Worm (Caenorhabditis elegans) whole organism, L2 larva: ENCODE data around the gene tsen-2.
A peak's percentile ranks its signal among the peaks of the same experiment; 100 is the strongest.

Experiments used
- C34F6.9 ChIP-seq: fragments of 150-350 bp; optimal IDR thresholded peaks from 2 replicates; lab custom pipeline; 2014; ENCODE audit warnings: missing biosample characterization, missing genetic modification characterization
- F13H6.1 ChIP-seq: sonication (generic microtip); optimal IDR thresholded peaks from 2 replicates; lab custom pipeline; 2016; ENCODE audit warnings: missing genetic modification characterization, missing compliant biosample characterization
- R02D3.7 ChIP-seq: fragments of 150-350 bp; optimal IDR thresholded peaks from 2 replicates; lab custom pipeline; 2014; ENCODE audit warnings: missing biosample characterization, missing genetic modification characterization
- Y55F3AM.14 ChIP-seq: fragments of 200-800 bp; sonication (Bioruptor generic); optimal IDR thresholded peaks from 2 replicates; lab custom pipeline; 2018; ENCODE audit warnings: mild to moderate bottlenecking, missing genetic modification characterization, missing compliant biosample characterization
- ZK546.5 ChIP-seq: sonication (generic microtip); optimal IDR thresholded peaks from 2 replicates; lab custom pipeline; 2017; ENCODE audit warnings: missing biosample characterization, missing genetic modification characterization
- alr-1 ChIP-seq: fragments of 150-350 bp; optimal IDR thresholded peaks from 2 replicates; lab custom pipeline; 2014; ENCODE audit warnings: missing biosample characterization, missing genetic modification characterization
- aly-2 ChIP-seq: fragments of 150-350 bp; optimal IDR thresholded peaks from 2 replicates; lab custom pipeline; 2014; ENCODE audit warnings: missing biosample characterization, missing genetic modification characterization
- ama-1 ChIP-seq: fragments of 150-350 bp; optimal IDR thresholded peaks from 2 replicates; lab custom pipeline; 2018; ENCODE audit warnings: inconsistent platforms
- blmp-1 ChIP-seq: sonication (generic microtip); optimal IDR thresholded peaks from 2 replicates; lab custom pipeline; 2017; ENCODE audit warnings: missing genetic modification characterization, mild to moderate bottlenecking, missing compliant biosample characterization, antibody characterized with exemption, moderate library complexity; ENCODE audit not compliant: insufficient read depth
- ceh-16 ChIP-seq: fragments of 150-350 bp; optimal IDR thresholded peaks from 2 replicates; lab custom pipeline; 2014; ENCODE audit warnings: missing biosample characterization, missing genetic modification characterization
- dmd-4 ChIP-seq: sonication (generic microtip); optimal IDR thresholded peaks from 2 replicates; lab custom pipeline; 2017; ENCODE audit warnings: missing biosample characterization, missing genetic modification characterization
- egl-27 ChIP-seq: sonication (generic microtip); optimal IDR thresholded peaks from 3 replicates; lab custom pipeline; 2017; ENCODE audit warnings: missing biosample characterization, missing genetic modification reagents, missing genetic modification characterization
- elt-1 ChIP-seq: fragments of 150-350 bp; optimal IDR thresholded peaks from 2 replicates; lab custom pipeline; 2014; ENCODE audit warnings: missing biosample characterization, missing genetic modification characterization
- elt-3 ChIP-seq: sonication (generic microtip); optimal IDR thresholded peaks from 2 replicates; lab custom pipeline; 2017; ENCODE audit warnings: missing biosample characterization, missing genetic modification characterization
- fos-1 ChIP-seq: fragments of 150-350 bp; optimal IDR thresholded peaks from 2 replicates; lab custom pipeline; 2014; ENCODE audit warnings: missing biosample characterization, missing genetic modification characterization
- gmeb-1 ChIP-seq: fragments of 150-350 bp; optimal IDR thresholded peaks from 2 replicates; lab custom pipeline; 2014; ENCODE audit warnings: missing biosample characterization, missing genetic modification characterization
- lin-11 ChIP-seq: fragments of 150-350 bp; sonication (generic microtip); optimal IDR thresholded peaks from 2 replicates; lab custom pipeline; 2014; ENCODE audit warnings: missing biosample characterization, missing genetic modification characterization, inconsistent platforms, mixed read lengths
- lin-39 ChIP-seq: fragments of 150-350 bp; optimal IDR thresholded peaks from 2 replicates; lab custom pipeline; 2014; ENCODE audit warnings: missing biosample characterization, missing genetic modification reagents, missing genetic modification characterization
- lsy-2 ChIP-seq, 2 experiments: fragments of 150-350 bp in 1 of 2; sonication (generic microtip) in 1 of 2; optimal IDR thresholded peaks; 2 replicates each; lab custom pipeline; 2014 to 2017; ENCODE audit warnings: missing biosample characterization in 2 of 2, missing genetic modification characterization in 2 of 2
- mab-5 ChIP-seq: fragments of 150-350 bp; optimal IDR thresholded peaks from 2 replicates; lab custom pipeline; 2014; ENCODE audit warnings: missing biosample characterization, missing genetic modification characterization
- mbf-1 ChIP-seq: sonication (generic microtip); optimal IDR thresholded peaks from 2 replicates; lab custom pipeline; 2017; ENCODE audit warnings: missing biosample characterization, missing genetic modification characterization
- mdl-1 ChIP-seq, 2 experiments: fragments of 150-350 bp in 1 of 2; sonication (generic microtip) in 1 of 2; optimal IDR thresholded peaks; 2 replicates each; lab custom pipeline; 2017; ENCODE audit warnings: missing biosample characterization in 2 of 2, missing genetic modification characterization in 2 of 2
- nhr-11 ChIP-seq: fragments of 150-350 bp; optimal IDR thresholded peaks from 2 replicates; lab custom pipeline; 2014; ENCODE audit warnings: missing biosample characterization, missing genetic modification characterization
- nhr-12 ChIP-seq: fragments of 150-350 bp; optimal IDR thresholded peaks from 2 replicates; lab custom pipeline; 2014; ENCODE audit warnings: missing biosample characterization, missing genetic modification characterization
- nhr-129 ChIP-seq: fragments of 150-350 bp; optimal IDR thresholded peaks from 2 replicates; lab custom pipeline; 2014; ENCODE audit warnings: missing biosample characterization, missing genetic modification characterization
- nhr-21 ChIP-seq: fragments of 150-350 bp; optimal IDR thresholded peaks from 2 replicates; lab custom pipeline; 2014; ENCODE audit warnings: missing biosample characterization, missing genetic modification characterization
- nhr-23 ChIP-seq: fragments of 150-350 bp; optimal IDR thresholded peaks from 2 replicates; lab custom pipeline; 2014; ENCODE audit warnings: missing biosample characterization, missing genetic modification reagents, missing genetic modification characterization
- nhr-237 ChIP-seq: fragments of 150-350 bp; optimal IDR thresholded peaks from 2 replicates; lab custom pipeline; 2014; ENCODE audit warnings: missing biosample characterization, missing genetic modification characterization
- nhr-25 ChIP-seq: fragments of 150-350 bp; sonication (generic microtip); optimal IDR thresholded peaks from 3 replicates; lab custom pipeline; 2014; ENCODE audit warnings: missing biosample characterization, missing genetic modification characterization
- nhr-6 ChIP-seq: fragments of 150-350 bp; optimal IDR thresholded peaks from 2 replicates; lab custom pipeline; 2014; ENCODE audit warnings: missing biosample characterization, missing genetic modification characterization
- nhr-77 ChIP-seq: fragments of 150-350 bp; optimal IDR thresholded peaks from 2 replicates; lab custom pipeline; 2014; ENCODE audit warnings: missing biosample characterization, missing genetic modification characterization
- peb-1 ChIP-seq: fragments of 150-350 bp; optimal IDR thresholded peaks from 2 replicates; lab custom pipeline; 2014; ENCODE audit warnings: missing biosample characterization, missing genetic modification characterization
- sem-4 ChIP-seq: fragments of 150-350 bp; optimal IDR thresholded peaks from 2 replicates; lab custom pipeline; 2014; ENCODE audit warnings: missing biosample characterization, missing genetic modification reagents, missing genetic modification characterization
- skn-1 ChIP-seq: sonication (generic microtip); optimal IDR thresholded peaks from 2 replicates; lab custom pipeline; 2017; ENCODE audit warnings: missing biosample characterization, missing genetic modification characterization
- sma-3 ChIP-seq: sonication (generic microtip); optimal IDR thresholded peaks from 2 replicates; lab custom pipeline; 2016; ENCODE audit warnings: missing genetic modification reagents, missing genetic modification characterization, missing compliant biosample characterization
- sma-9 ChIP-seq, 2 experiments: fragments of 150-350 bp in 1 of 2; sonication (generic microtip) in 1 of 2; optimal IDR thresholded peaks; 2 replicates each; lab custom pipeline; 2014 to 2016; ENCODE audit warnings: missing genetic modification characterization in 2 of 2, mild to moderate bottlenecking in 1 of 2, missing biosample characterization in 1 of 2, missing compliant biosample characterization in 1 of 2, missing genetic modification reagents in 1 of 2, moderate library complexity in 1 of 2
- snpc-4 ChIP-seq: fragments of 150-350 bp; optimal IDR thresholded peaks from 2 replicates; lab custom pipeline; 2014; ENCODE audit warnings: missing biosample characterization, missing genetic modification characterization
- unc-39 ChIP-seq: fragments of 150-350 bp; optimal IDR thresholded peaks from 2 replicates; lab custom pipeline; 2014; ENCODE audit warnings: missing biosample characterization, missing genetic modification characterization
- unc-55 ChIP-seq: fragments of 150-350 bp; sonication (generic microtip); optimal IDR thresholded peaks from 3 replicates; lab custom pipeline; 2014; ENCODE audit warnings: missing biosample characterization, missing genetic modification reagents, missing genetic modification characterization
- unc-62 ChIP-seq: fragments of 150-350 bp; optimal IDR thresholded peaks from 2 replicates; lab custom pipeline; 2014; ENCODE audit warnings: missing biosample characterization, missing genetic modification reagents, missing genetic modification characterization
- zag-1 ChIP-seq: fragments of 150-350 bp; optimal IDR thresholded peaks from 2 replicates; lab custom pipeline; 2014; ENCODE audit warnings: missing biosample characterization, missing genetic modification characterization
- ztf-1 ChIP-seq: fragments of 200-800 bp; sonication (Bioruptor generic); conservative IDR thresholded peaks from 2 replicates; pipeline ENCODE4 v1.3.6; 2022; ENCODE audit warnings: missing genetic modification characterization, missing compliant biosample characterization
- ztf-11 ChIP-seq: sonication (generic microtip); optimal IDR thresholded peaks from 2 replicates; lab custom pipeline; 2017; ENCODE audit warnings: missing biosample characterization, missing genetic modification characterization
- ztf-4 ChIP-seq: fragments of 150-350 bp; optimal IDR thresholded peaks from 2 replicates; lab custom pipeline; 2014; ENCODE audit warnings: missing biosample characterization, missing genetic modification characterization

The tsen-2 gene

DNA sequence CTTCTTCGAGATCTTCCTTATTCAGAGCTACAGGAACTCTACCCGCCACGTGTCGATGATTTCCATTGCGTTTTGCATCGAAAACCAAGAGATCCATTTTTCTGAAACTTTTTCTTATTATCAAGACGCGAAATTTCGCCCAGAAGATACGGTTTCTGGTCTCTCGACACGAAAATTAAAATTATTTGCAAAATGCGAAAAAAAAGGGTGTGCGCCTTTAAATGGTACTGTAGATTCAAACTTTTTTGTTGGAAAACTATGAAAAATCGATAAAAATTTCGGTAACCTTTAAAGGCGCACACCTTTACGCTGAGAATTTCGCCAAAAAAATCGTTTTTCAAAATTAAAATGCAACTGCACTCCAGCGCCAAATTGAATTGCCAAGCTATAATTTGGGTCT, at the start of gene tsen-2:
Gene tsen-2, minus strand, starts transcription at position 101 of the 400 bp plus-strand sequence.
- TF ChIP-seq unc-55 (GFP tag; lab: Kevin White, UChicago) (no peak), nhr-129 (tag; lab: Kevin White, UChicago) (no peak), lin-11 (tag; lab: Kevin White, UChicago) (no peak), elt-1 (tag; lab: Kevin White, UChicago) (no peak), alr-1 (no peak), snpc-4 (tag; lab: Kevin White, UChicago) (no peak), Y55F3AM.14 (GFP tag; lab: Kevin White, UChicago) (no peak), nhr-21 (tag; lab: Kevin White, UChicago) (no peak), nhr-23 (no peak), mbf-1 (no peak), nhr-6 (tag; lab: Kevin White, UChicago) (no peak)

DNA sequence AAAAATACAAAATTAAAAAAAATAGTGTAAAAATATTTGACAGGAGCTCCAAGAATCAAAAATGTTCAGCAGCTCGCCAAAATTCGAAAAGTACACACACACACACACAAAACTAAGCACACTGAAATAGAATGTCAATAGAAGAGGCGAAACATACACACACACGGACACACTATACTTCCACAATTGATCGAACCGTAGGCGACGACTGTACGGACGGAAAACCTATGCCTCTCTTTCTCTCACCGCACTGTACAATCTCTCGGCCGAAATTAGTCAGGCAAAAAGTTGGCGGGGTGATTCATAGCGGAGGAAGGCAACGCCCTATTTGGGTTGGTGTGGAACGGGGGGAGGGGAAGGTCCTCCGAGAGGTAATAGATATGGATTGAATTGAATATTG, 49.5 kb upstream of the tsen-2 start:
- peak; percentile 52 for TF ChIP-seq nhr-129 (tag; lab: Kevin White, UChicago)
- no peak for TF ChIP-seq C34F6.9
- TF ChIP-seq fos-1: peak; percentile 97
- no peak for TF ChIP-seq ama-1 (lab: Kevin White, UChicago)

DNA sequence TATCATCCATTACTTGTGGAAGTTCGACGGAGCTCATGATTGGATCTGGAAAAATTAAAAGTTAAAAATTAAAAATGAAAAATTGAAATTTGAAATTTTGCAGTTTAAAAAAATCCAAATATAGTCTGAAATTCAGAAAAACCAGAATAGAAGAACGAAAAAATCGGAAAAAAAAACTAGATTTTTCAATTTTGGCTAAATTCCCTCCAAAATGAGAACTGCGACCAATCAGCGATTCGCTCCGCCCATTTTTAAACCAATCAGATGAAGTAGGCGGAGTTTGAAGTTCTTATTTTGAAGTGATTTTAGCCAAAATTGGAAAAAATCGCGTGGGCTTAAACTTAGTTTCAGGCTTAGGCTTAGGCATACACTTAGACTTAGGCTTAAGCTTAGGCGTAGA, 48.9 kb upstream of the tsen-2 start, which contains the start of gene Y56A3A.7:
Gene Y56A3A.7, minus strand, starts transcription at position 47 of the 400 bp plus-strand sequence.
- TF ChIP-seq C34F6.9 (no peak), alr-1 (no peak), lsy-2 (tag; optimal IDR thresholded peaks at IDR 0.05; lab: Kevin White, UChicago) (no peak), nhr-129 (tag; lab: Kevin White, UChicago) (no peak), nhr-77 (tag; lab: Kevin White, UChicago) (no peak), gmeb-1 (no peak), nhr-23 (no peak), fos-1 (no peak)

DNA sequence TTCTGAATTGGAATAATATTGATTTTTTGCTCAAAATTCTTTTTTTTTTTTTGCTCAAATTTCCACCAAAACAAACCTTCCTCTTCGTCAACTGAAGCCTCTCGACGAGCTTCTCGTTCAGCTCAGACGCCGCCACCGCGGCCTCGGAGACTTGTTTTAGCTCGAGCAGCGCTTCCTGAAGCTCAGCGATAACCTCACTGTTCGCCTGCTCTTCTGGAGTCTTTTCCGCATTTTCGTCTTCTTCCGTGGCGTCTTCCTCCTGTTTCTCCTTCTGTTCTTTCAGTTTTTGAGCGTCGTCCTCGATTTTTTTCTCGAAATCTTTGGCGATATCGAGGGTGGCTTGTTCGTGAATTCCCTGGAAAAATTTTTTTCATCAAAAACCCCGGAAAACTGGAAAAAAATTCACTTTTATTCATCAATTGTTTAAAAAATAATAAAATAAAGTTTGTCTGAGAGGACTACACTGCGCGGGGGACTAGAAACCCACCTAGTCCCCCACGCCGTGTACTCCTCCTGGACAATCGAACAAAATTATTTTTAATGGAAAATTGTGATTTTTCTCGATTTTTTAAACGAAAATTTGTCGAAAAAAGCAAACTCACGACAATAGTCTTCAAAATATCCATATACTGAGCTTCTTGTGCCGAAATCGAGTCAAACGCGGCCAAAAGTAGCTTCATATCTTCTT, 48.1 kb upstream of the tsen-2 start:
- TF ChIP-seq ztf-4 (tag; lab: Kevin White, UChicago) (peak; percentile 74), nhr-25 (tag; lab: Kevin White, UChicago) (peak; percentile 82), fos-1 (peak; percentile 34), skn-1 (tag; lab: Kevin White, UChicago) (no peak), egl-27 (peak; percentile 73), mbf-1 (no peak), aly-2 (tag; lab: Kevin White, UChicago) (no peak), ama-1 (lab: Kevin White, UChicago) (peak; percentile 9), snpc-4 (tag; lab: Kevin White, UChicago) (peak; percentile 79), nhr-77 (tag; lab: Kevin White, UChicago) (no peak), mab-5 (tag; lab: Kevin White, UChicago) (peak; percentile 67), blmp-1 (tag; lab: Kevin White, UChicago) (peak; percentile 35), dmd-4 (peak; percentile 47), nhr-237 (tag; lab: Kevin White, UChicago) (no peak), elt-1 (tag; lab: Kevin White, UChicago) (no peak), mdl-1 (tag; optimal IDR thresholded peaks at IDR 0.05; lab: Kevin White, UChicago) (no peak), alr-1 (no peak), ZK546.5 (tag; lab: Kevin White, UChicago) (peak; percentile 9), elt-3 (tag; lab: Kevin White, UChicago) (no peak), ztf-1 (GFP tag; lab: Robert Waterston, UW) (0 out of 2 replicates have a peak, but pooled peaks have one; percentile 70), nhr-129 (tag; lab: Kevin White, UChicago) (no peak), ceh-16 (tag; lab: Kevin White, UChicago) (no peak), unc-55 (GFP tag; lab: Kevin White, UChicago) (peak; percentile 86), zag-1 (tag; lab: Kevin White, UChicago) (no peak), sma-9 (GFP tag; optimal IDR thresholded peaks at IDR 0.05; lab: Kevin White, UChicago) (peak; percentile 97), sma-9 (tag; optimal IDR thresholded peaks at IDR 0.05; lab: Kevin White, UChicago) (no peak), lin-11 (tag; lab: Kevin White, UChicago) (peak; percentile 52), sma-3 (peak; percentile 90), sem-4 (tag; lab: Kevin White, UChicago) (peak; percentile 95), lsy-2 (tag; optimal IDR thresholded peaks at IDR 0.05; lab: Kevin White, UChicago) (peak; percentile 86 to 94), gmeb-1 (peak; percentile 85), R02D3.7 (tag; lab: Kevin White, UChicago) (peak; percentile 47), nhr-12 (tag; lab: Kevin White, UChicago) (no peak), unc-62 (GFP tag; lab: Kevin White, UChicago) (no peak), F13H6.1 (tag; lab: Kevin White, UChicago) (peak; percentile 90), nhr-6 (tag; lab: Kevin White, UChicago) (peak; percentile 42), unc-39 (tag; lab: Kevin White, UChicago) (no peak), ztf-11 (tag; lab: Kevin White, UChicago) (no peak), lin-39 (no peak), peb-1 (tag; lab: Kevin White, UChicago) (no peak), nhr-11 (tag; lab: Kevin White, UChicago) (no peak), nhr-21 (tag; lab: Kevin White, UChicago) (peak; percentile 82)
